Fruit fly (Drosophila melanogaster) whole organism, larva: ENCODE data around the gene CG14960.

Experiments
- noc ChIP-seq: fragments of 200-800 bp; sonication (Bioruptor generic); optimal IDR thresholded peaks from 3 replicates; lab custom pipeline; 2019; ENCODE audit warnings: missing biosample characterization, mild to moderate bottlenecking, missing genetic modification characterization, moderate library complexity

CG14960 gene

dm6 chr3L:3259703-3260102 is 11.1 kb upstream of the CG14960 start:
- TF ChIP-seq noc = no peak

DNA sequence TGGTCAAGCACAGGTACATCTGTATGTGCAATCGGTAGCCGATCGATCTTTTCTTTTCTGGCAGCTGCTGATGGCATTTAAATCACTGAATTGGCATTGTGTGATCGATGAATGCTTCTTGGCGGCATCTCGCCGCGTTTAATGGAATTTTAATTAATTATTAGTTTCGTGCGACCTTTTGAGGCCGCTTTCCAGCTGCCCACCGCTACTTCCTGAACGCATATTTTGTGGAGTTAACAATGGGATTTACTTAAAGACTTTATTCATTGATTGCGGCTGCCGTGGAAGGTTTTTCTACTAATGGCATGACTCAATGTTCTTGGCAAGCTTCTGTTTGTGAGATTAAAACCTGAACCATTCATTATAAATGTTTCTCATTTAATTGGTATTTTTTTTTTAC is 9.2 kb upstream of the CG14960 start:
- TF ChIP-seq noc = no peak

DNA sequence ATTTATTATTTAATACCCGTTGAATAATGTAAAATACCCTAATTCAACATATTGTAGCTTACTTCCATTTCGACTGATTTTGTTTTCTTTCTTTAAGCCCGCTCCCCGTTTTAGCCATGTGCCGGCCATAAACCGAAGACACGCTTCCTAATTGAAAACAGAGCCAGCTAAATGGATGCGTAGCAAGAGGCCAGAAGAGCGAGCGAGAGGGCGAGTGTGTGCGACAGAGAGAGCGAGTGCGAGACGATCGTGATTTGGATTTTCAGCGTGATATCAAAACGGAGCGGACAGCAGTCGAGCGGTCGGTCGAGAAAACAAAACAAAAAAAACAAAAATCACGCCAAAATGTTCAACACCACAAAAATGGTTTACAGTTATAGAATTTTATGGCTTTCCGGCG is 4.5 kb upstream of the CG14960 start:
- TF ChIP-seq noc = no peak

DNA sequence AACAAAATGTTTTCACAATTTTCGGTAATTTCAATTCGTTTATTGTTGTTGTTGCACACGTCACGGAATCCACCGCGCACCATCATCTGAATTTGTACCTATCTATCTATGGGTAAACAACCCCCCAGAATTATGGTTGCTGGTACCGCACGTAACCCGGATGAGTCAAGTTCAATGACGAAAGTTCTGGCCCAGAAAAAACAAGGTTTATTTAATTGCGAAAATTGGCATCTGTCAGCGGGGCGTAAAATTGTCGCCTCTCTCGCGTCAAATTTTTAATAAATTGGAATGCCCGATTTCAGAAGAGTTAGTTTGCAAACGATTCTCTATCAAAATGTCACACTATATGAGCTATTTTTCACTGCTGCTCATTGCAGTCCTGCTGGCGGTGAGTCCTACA is 2.7 kb upstream of the CG14960 start, which contains the start of gene CG34265:
TSS of gene CG34265 (plus strand) at position 301 of the 400 bp plus-strand sequence.
- no peak for TF ChIP-seq noc

dm6 chr3L:3274463-3275177 is 3.8 kb downstream of the CG14960 start:
- no peak for TF ChIP-seq noc

- no peak for TF ChIP-seq noc
These were observed 6.1 kb downstream of the CG14960 start for dm6 chr3L:3276930-3277329.

- no peak for TF ChIP-seq noc
These were observed 9.1 kb downstream of the CG14960 start, which contains the start of gene CG12017 for dm6 chr3L:3279930-3280329. Gene CG12017 (plus strand): TSS chr3L:3280239.

- no peak for TF ChIP-seq noc
These were observed 12.4 kb downstream of the CG14960 start for dm6 chr3L:3283264-3283663.

DNA sequence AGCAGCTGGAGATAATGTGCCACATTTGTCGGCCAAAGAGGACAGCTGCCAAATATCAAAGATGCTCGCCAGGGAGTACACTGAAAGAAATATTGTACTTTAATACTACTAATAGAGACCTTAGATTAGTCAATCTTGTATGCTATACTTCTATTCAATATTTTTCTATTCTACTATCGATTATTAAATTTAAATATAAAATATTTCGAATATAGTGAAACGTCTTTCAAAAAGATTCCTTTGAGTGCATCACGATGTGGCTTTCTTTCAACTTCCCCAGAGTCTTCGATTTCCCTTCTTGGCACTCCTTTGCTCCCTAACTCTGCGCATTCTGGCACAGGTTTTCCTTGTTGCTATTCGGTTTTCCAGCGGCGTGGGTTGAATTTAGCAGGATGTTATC is 14.1 kb downstream of the CG14960 start:
- no peak for TF ChIP-seq noc

dm6 chr3L:3288414-3288813 is 17.6 kb downstream of the CG14960 start:
- no peak for TF ChIP-seq noc

DNA sequence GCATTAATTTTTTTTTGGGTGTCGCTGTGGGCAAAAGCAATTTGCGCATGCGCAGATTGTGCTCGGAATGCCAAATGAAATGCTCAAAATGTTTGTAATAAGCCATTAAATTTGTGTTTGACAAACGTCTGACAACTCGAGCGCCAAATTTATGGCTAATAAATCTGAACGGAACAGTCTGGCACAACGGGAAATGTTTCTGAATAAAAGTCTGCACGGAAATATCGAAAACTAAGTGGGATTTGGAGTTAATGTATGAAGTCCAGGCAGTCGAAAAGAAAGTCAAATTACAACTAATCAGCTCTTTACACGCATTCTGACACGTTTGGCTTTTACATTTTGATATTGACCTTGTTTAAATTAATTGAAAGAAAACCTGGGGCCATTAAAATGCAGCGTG is 20.3 kb downstream of the CG14960 start, which contains the start of gene CG12009:
TSS of gene CG12009 (plus strand) at position 301 of the 400 bp plus-strand sequence.
- TF ChIP-seq noc = no peak

DNA sequence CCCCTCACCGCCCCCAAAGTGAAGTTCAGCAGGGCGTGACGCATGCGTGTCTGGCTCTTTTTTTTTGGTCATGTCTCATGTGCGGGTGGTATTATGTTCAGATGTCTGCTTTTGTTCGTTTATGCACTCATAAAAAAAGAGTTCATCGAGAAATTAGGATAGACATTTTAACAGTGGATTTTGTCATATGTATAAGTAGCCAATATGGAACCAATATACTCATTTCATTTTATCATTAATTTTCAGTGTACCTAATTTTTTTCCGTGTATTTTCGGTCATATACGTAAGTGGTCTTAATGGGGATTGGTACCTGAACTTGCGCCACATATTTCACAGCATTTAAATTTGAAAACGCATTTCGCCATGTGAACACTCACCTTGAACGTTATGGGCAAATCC is 29.5 kb downstream of the CG14960 start:
- no peak for TF ChIP-seq noc

dm6 chr3L:3301171-3301738 is 30.4 kb downstream of the CG14960 start:
- TF ChIP-seq noc = peak; percentile 97

dm6 chr3L:3303087-3303526 is 32.3 kb downstream of the CG14960 start, which contains the start of gene CG14968:
Gene CG14968 (minus strand): TSS chr3L:3303112.
- TF ChIP-seq noc = peak; percentile 96

- no peak for TF ChIP-seq noc
These were observed 33.0 kb downstream of the CG14960 start, which contains the start of gene ZnT63C for dm6 chr3L:3303534-3304459. Gene ZnT63C (plus strand): TSS chr3L:3303708.

DNA sequence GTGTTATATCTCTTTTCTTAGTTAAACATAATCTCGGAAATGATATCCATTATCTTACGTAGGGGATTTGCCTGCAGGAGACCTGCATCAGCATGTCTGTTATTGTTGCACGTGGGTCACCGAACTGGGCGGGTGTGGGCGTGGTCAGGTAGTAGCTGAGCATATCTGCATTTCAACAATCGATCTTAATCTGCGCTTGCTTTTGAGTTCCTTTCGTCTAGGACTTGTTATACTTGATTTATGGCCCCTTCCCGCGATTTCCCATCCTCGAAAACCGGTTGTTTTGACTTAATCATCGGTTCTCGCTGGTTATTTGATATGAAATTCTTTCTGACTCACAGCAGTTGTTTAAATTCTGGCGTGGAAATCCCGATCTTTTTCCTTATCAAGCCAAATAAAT is 33.9 kb downstream of the CG14960 start:
- TF ChIP-seq noc = no peak

DNA sequence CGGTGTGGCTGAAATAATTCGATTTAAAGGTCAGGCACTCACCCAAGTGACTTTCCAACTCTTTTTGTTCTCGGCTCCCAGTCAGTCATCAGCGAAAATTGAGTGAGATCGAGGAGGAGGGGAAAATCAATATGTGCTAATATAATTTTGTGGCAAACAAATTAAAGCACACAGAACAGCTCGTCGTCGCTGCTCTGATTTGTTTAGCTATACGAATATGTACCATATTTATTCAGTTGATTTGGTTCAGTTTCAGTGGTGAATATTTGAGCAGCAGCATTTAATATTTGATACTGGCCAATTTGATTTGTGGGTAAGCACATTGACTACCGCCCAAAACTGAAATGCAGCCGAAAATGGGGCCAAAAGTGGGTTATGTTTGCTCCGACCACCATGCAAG is 34.6 kb downstream of the CG14960 start:
- TF ChIP-seq noc = no peak
